Worm (Caenorhabditis elegans) whole organism, L4/young adult: ENCODE measurements around the gene cyp-14A5.

Experiments used
- W03F9.2 ChIP-seq: fragments of 150-350 bp; optimal IDR thresholded peaks from 2 replicates; lab custom pipeline; 2014; ENCODE audit warnings: missing biosample characterization, missing genetic modification characterization
- dao-5 ChIP-seq: sonication (generic microtip); optimal IDR thresholded peaks from 2 replicates; lab custom pipeline; 2016; ENCODE audit warnings: missing genotype, missing genetic modification characterization, moderate library complexity, missing compliant biosample characterization
- him-1 ChIP-seq: sonication (generic microtip); optimal IDR thresholded peaks from 2 replicates; lab custom pipeline; 2016; ENCODE audit warnings: missing genotype, missing genetic modification reagents, missing genetic modification characterization, missing compliant biosample characterization

- TF ChIP-seq him-1 (tag; lab: Kevin White, UChicago) (no peak), W03F9.2 (no peak), dao-5 (tag; lab: Kevin White, UChicago) (no peak)
These were observed 36.7 kb upstream of the cyp-14A5 start, which contains the start of gene ZC317.2 for ce11 chrV:5459806-5460205.
